Fruit fly (Drosophila melanogaster) whole organism, embryonic: Measurements from ENCODE around the gene nmo.

ENCODE experiments used
- Bteb2 ChIP-seq: fragments of 200-800 bp; sonication (Bioruptor generic); optimal IDR thresholded peaks from 2 replicates; lab custom pipeline; 2016; ENCODE audit warnings: missing biosample characterization, missing genetic modification characterization
- CG11695 ChIP-seq: fragments of 200-800 bp; sonication (Bioruptor generic); IDR thresholded peaks from 3 replicates; pipeline ENCODE4 v1.3.6; 2022; ENCODE audit warnings: missing biosample characterization, missing genetic modification characterization
- CG12155 ChIP-seq: fragments of 200-800 bp; sonication (Bioruptor generic); optimal IDR thresholded peaks from 3 replicates; lab custom pipeline; 2016; ENCODE audit warnings: missing biosample characterization, missing genetic modification characterization
- CG14860 ChIP-seq: fragments of 200-800 bp; sonication (Bioruptor generic); IDR thresholded peaks from 3 replicates; pipeline ENCODE4 v1.3.6; 2022; ENCODE audit warnings: missing biosample characterization, missing genetic modification characterization; ENCODE audit not compliant: partially characterized antibody
- CG15514 ChIP-seq: fragments of 200-800 bp; sonication (Bioruptor generic); optimal IDR thresholded peaks from 3 replicates; lab custom pipeline; 2017; ENCODE audit warnings: missing biosample characterization, missing genetic modification characterization, mild to moderate bottlenecking, moderate library complexity, missing genetic modification reagents
- CG15696 ChIP-seq: fragments of 200-800 bp; sonication (Bioruptor generic); optimal IDR thresholded peaks from 2 replicates; lab custom pipeline; 2019; ENCODE audit warnings: missing biosample characterization, mild to moderate bottlenecking, missing genetic modification characterization, moderate library complexity
- CG16863 ChIP-seq: fragments of 200-800 bp; sonication (Bioruptor generic); optimal IDR thresholded peaks from 3 replicates; lab custom pipeline; 2016; ENCODE audit warnings: missing biosample characterization, missing genetic modification characterization
- CG17328 ChIP-seq: fragments of 200-800 bp; sonication (Bioruptor generic); IDR thresholded peaks from 2 replicates; pipeline ENCODE4 v1.3.6; 2022; ENCODE audit warnings: missing biosample characterization, missing genetic modification characterization
- CG17359 ChIP-seq: fragments of 200-800 bp; sonication (Bioruptor generic); optimal IDR thresholded peaks from 3 replicates; lab custom pipeline; 2018; ENCODE audit warnings: missing biosample characterization, mild to moderate bottlenecking, missing genetic modification characterization, moderate library complexity
- CG17385 ChIP-seq: fragments of 200-800 bp; sonication (Bioruptor generic); optimal IDR thresholded peaks from 3 replicates; lab custom pipeline; 2018; ENCODE audit warnings: missing biosample characterization, mild to moderate bottlenecking, missing genetic modification characterization
- CG17802 ChIP-seq: fragments of 200-800 bp; sonication (Bioruptor generic); optimal IDR thresholded peaks from 2 replicates; lab custom pipeline; 2018; ENCODE audit warnings: missing biosample characterization, mild to moderate bottlenecking, missing genetic modification characterization, moderate library complexity
- CG31441 ChIP-seq: fragments of 200-800 bp; sonication (Bioruptor generic); IDR thresholded peaks from 2 replicates; pipeline ENCODE4 v1.3.6; 2022; ENCODE audit warnings: missing biosample characterization, missing genetic modification characterization
- CG33557 ChIP-seq: fragments of 200-800 bp; sonication (Bioruptor generic); optimal IDR thresholded peaks from 2 replicates; lab custom pipeline; 2019; ENCODE audit warnings: missing biosample characterization, mild to moderate bottlenecking, missing genetic modification characterization, moderate library complexity
- CG34224 ChIP-seq: fragments of 200-800 bp; sonication (Bioruptor generic); IDR thresholded peaks from 3 replicates; pipeline ENCODE4 v1.3.6; 2022; ENCODE audit warnings: missing biosample characterization, missing genetic modification characterization; ENCODE audit not compliant: partially characterized antibody
- CG3726 ChIP-seq: fragments of 200-800 bp; sonication (Bioruptor generic); IDR thresholded peaks from 3 replicates; pipeline ENCODE4, ENCODE4 v1.3.6; 2022; ENCODE audit warnings: missing biosample characterization, missing genetic modification characterization
- CG42726 ChIP-seq: fragments of 200-800 bp; sonication (Bioruptor generic); IDR thresholded peaks from 2 replicates; pipeline ENCODE4 v1.3.6; 2022; ENCODE audit warnings: missing biosample characterization, missing genetic modification characterization; ENCODE audit not compliant: partially characterized antibody
- CG4707 ChIP-seq: fragments of 200-800 bp; sonication (Bioruptor generic); optimal IDR thresholded peaks from 2 replicates; lab custom pipeline; 2018; ENCODE audit warnings: missing biosample characterization, mild to moderate bottlenecking, missing genetic modification characterization, moderate library complexity
- CG8290 ChIP-seq, 3 experiments: fragments of 200-800 bp; sonication (Bioruptor generic); optimal IDR thresholded peaks; 2 replicates each; lab custom pipeline; 2016 to 2019; ENCODE audit warnings: missing biosample characterization in 3 of 3, missing genetic modification characterization in 3 of 3, mild to moderate bottlenecking in 2 of 3, moderate library complexity in 1 of 3
- D ChIP-seq, 2 experiments: fragments of 200-800 bp in 1 of 2; fragments of >200 bp in 1 of 2; sonication (Bioruptor generic) in 1 of 2; optimal IDR thresholded peaks; 2 replicates in 1 of 2; 3 replicates in 1 of 2; lab custom pipeline; 2017; ENCODE audit warnings: mild to moderate bottlenecking in 1 of 2, missing biosample characterization in 1 of 2, missing genetic modification characterization in 1 of 2, missing genetic modification reagents in 1 of 2
- Dref ChIP-seq: fragments of 200-800 bp; sonication (Bioruptor generic); IDR thresholded peaks from 2 replicates; pipeline ENCODE4 v1.3.6; 2022; ENCODE audit warnings: missing biosample characterization, missing genetic modification characterization
- ERR ChIP-seq: fragments of 200-800 bp; sonication (Bioruptor generic); optimal IDR thresholded peaks from 2 replicates; lab custom pipeline; 2016; ENCODE audit warnings: missing biosample characterization, missing genetic modification characterization
- Ets65A ChIP-seq: fragments of 200-800 bp; sonication (Bioruptor generic); peaks from one replicate; lab custom pipeline; 2016; ENCODE audit warnings: missing biosample characterization, missing genetic modification characterization
- Fer1 ChIP-seq: fragments of 200-800 bp; sonication (Bioruptor generic); optimal IDR thresholded peaks from 2 replicates; lab custom pipeline; 2017; ENCODE audit warnings: missing biosample characterization, mild to moderate bottlenecking, missing genetic modification characterization
- Fer2 ChIP-seq: fragments of 200-800 bp; sonication (Bioruptor generic); optimal IDR thresholded peaks from 2 replicates; lab custom pipeline; 2018; ENCODE audit warnings: missing biosample characterization, mild to moderate bottlenecking, missing genetic modification characterization, moderate library complexity
- GATAe ChIP-seq: fragments of 200-800 bp; sonication (Bioruptor generic); conservative IDR thresholded peaks from 2 replicates; pipeline ENCODE4 v1.3.6; 2022; ENCODE audit warnings: missing biosample characterization, missing genetic modification characterization
- Gsc ChIP-seq: fragments of 200-800 bp; sonication (Bioruptor generic); IDR thresholded peaks from 2 replicates; pipeline ENCODE4 v1.3.6; 2022; ENCODE audit warnings: missing biosample characterization, missing genetic modification characterization
- HLHmδ ChIP-seq: fragments of 200-800 bp; sonication (Bioruptor generic); optimal IDR thresholded peaks from 2 replicates; lab custom pipeline; 2018; ENCODE audit warnings: missing biosample characterization, mild to moderate bottlenecking, missing genetic modification characterization, moderate library complexity
- Hmr ChIP-seq: fragments of 200-800 bp; sonication (Bioruptor generic); optimal IDR thresholded peaks from 3 replicates; lab custom pipeline; 2017; ENCODE audit warnings: mild to moderate bottlenecking, missing biosample characterization, missing genetic modification reagents, missing genetic modification characterization
- MBD-R2 ChIP-seq: fragments of 200-800 bp; sonication (Bioruptor generic); IDR thresholded peaks from 2 replicates; pipeline ENCODE4 v1.3.6; 2022; ENCODE audit warnings: missing biosample characterization, missing genetic modification characterization
- Rx ChIP-seq: fragments of 200-800 bp; sonication (Bioruptor generic); IDR thresholded peaks from 2 replicates; pipeline ENCODE4 v1.3.6; 2022; ENCODE audit warnings: missing biosample characterization, missing genetic modification characterization
- Stat92E ChIP-seq, 3 experiments: fragments of >200 bp in 2 of 3; fragments of 200-800 bp in 1 of 3; sonication (Bioruptor generic) in 1 of 3; optimal IDR thresholded peaks; 2 replicates each; lab custom pipeline; 2017 to 2019; ENCODE audit warnings: missing biosample characterization in 3 of 3, missing genetic modification characterization in 3 of 3, mild to moderate bottlenecking in 1 of 3, moderate library complexity in 1 of 3
- Vsx1 ChIP-seq: fragments of 200-800 bp; sonication (Bioruptor generic); optimal IDR thresholded peaks from 2 replicates; lab custom pipeline; 2017; ENCODE audit warnings: missing biosample characterization, mild to moderate bottlenecking, missing genetic modification characterization, missing genetic modification reagents
- bigmax ChIP-seq: fragments of 200-800 bp; sonication (Bioruptor generic); optimal IDR thresholded peaks from 2 replicates; lab custom pipeline; 2018; ENCODE audit warnings: missing biosample characterization, mild to moderate bottlenecking, missing genetic modification characterization
- cg ChIP-seq: fragments of 200-800 bp; sonication (Bioruptor generic); optimal IDR thresholded peaks from 3 replicates; lab custom pipeline; 2019; ENCODE audit warnings: missing biosample characterization, mild to moderate bottlenecking, missing genetic modification characterization, moderate library complexity
- dmrt11E ChIP-seq: fragments of 200-800 bp; sonication (Bioruptor generic); optimal IDR thresholded peaks from 3 replicates; lab custom pipeline; 2018; ENCODE audit warnings: missing biosample characterization, mild to moderate bottlenecking, missing genetic modification characterization, moderate library complexity
- dpn ChIP-seq, 2 experiments: fragments of 200-800 bp; sonication (Bioruptor generic); optimal IDR thresholded peaks; 3 replicates each; lab custom pipeline; 2016; ENCODE audit warnings: missing biosample characterization in 2 of 2, missing genetic modification characterization in 2 of 2
- eyg ChIP-seq: fragments of 200-800 bp; sonication (Bioruptor generic); optimal IDR thresholded peaks from 3 replicates; lab custom pipeline; 2016; ENCODE audit warnings: missing biosample characterization, missing genetic modification characterization
- fu2 ChIP-seq: fragments of 200-800 bp; sonication (Bioruptor generic); optimal IDR thresholded peaks from 2 replicates; lab custom pipeline; 2016; ENCODE audit warnings: missing biosample characterization, missing genetic modification characterization
- hkb ChIP-seq, 2 experiments: fragments of 200-800 bp in 1 of 2; fragments of >200 bp in 1 of 2; sonication (Bioruptor generic) in 1 of 2; IDR thresholded peaks in 1 of 2; optimal IDR thresholded peaks in 1 of 2; 2 replicates each; pipeline versions ENCODE4 v1.3.6 to Lab custom; 2017 to 2022; ENCODE audit warnings: missing biosample characterization in 1 of 2, missing genetic modification characterization in 1 of 2
- lola ChIP-seq, 3 experiments: fragments of >200 bp in 2 of 3; fragments of 200-800 bp in 1 of 3; sonication (Bioruptor generic) in 1 of 3; optimal IDR thresholded peaks; 2 replicates each; lab custom pipeline; 2017 to 2019; ENCODE audit warnings: missing biosample characterization in 3 of 3, missing genetic modification characterization in 3 of 3, mild to moderate bottlenecking in 1 of 3, moderate library complexity in 1 of 3
- nmo ChIP-seq: fragments of 200-800 bp; sonication (Bioruptor generic); optimal IDR thresholded peaks from 2 replicates; lab custom pipeline; 2018; ENCODE audit warnings: missing biosample characterization, mild to moderate bottlenecking, missing genetic modification characterization, moderate library complexity
- pan ChIP-seq, 4 experiments: fragments of >200 bp in 3 of 4; fragments of 200-800 bp in 1 of 4; sonication (Bioruptor generic) in 1 of 4; optimal IDR thresholded peaks in 3 of 4; IDR thresholded peaks in 1 of 4; 2 replicates each; pipeline versions ENCODE4 v1.3.6 to Lab custom; 2017 to 2022; ENCODE audit warnings: missing biosample characterization in 2 of 4, missing genetic modification characterization in 2 of 4, mixed read lengths in 1 of 4
- salm ChIP-seq: fragments of 200-800 bp; sonication (Bioruptor generic); optimal IDR thresholded peaks from 2 replicates; lab custom pipeline; 2018; ENCODE audit warnings: missing biosample characterization, mild to moderate bottlenecking, missing genetic modification characterization
- sc ChIP-seq, 3 experiments: fragments of >200 bp in 2 of 3; fragments of 200-800 bp in 1 of 3; sonication (Bioruptor generic) in 1 of 3; optimal IDR thresholded peaks; 2 replicates in 2 of 3; 3 replicates in 1 of 3; lab custom pipeline; 2017; ENCODE audit warnings: mild to moderate bottlenecking in 1 of 3, missing biosample characterization in 1 of 3, missing genetic modification characterization in 1 of 3, missing genetic modification reagents in 1 of 3
- sd ChIP-seq: fragments of 200-800 bp; sonication (Bioruptor generic); optimal IDR thresholded peaks from 3 replicates; lab custom pipeline; 2018; ENCODE audit warnings: missing biosample characterization, mild to moderate bottlenecking, missing genetic modification characterization, moderate library complexity
- shn ChIP-seq: fragments of 200-800 bp; sonication (Bioruptor generic); optimal IDR thresholded peaks from 3 replicates; lab custom pipeline; 2016; ENCODE audit warnings: missing biosample characterization, missing genetic modification characterization
- ttk ChIP-seq: fragments of 200-800 bp; sonication (Bioruptor generic); IDR thresholded peaks from 2 replicates; pipeline ENCODE4 v2.1.2; 2022; ENCODE audit warnings: missing biosample characterization, missing genetic modification characterization

Gene nmo

dm6 chr3L:7996364-7996763 lies 17.5 kb downstream of the nmo start (continued):
- TF ChIP-seq Rx: no peak
- TF ChIP-seq sc (optimal IDR thresholded peaks at IDR 0.05; lab: Kevin White, UChicago): no peak
- no peak for TF ChIP-seq sc (GFP tag; optimal IDR thresholded peaks at IDR 0.05; lab: Kevin White, UChicago)
- TF ChIP-seq nmo (GFP tag; lab: Kevin White, UChicago): peak; percentile 15
- TF ChIP-seq pan (optimal IDR thresholded peaks at IDR 0.05; lab: Kevin White, UChicago): no peak
- no peak for TF ChIP-seq pan (GFP tag; optimal IDR thresholded peaks at IDR 0.05 in 1 of 2, IDR thresholded peaks at IDR 0.05 in 1 of 2)
- TF ChIP-seq CG42726 (GFP tag; lab: Robert Waterston, UW): no peak
- no peak for TF ChIP-seq CG3726 (GFP tag; lab: Robert Waterston, UW)
- no peak for TF ChIP-seq dpn (GFP tag; optimal IDR thresholded peaks at IDR 0.05; lab: Kevin White, UChicago)
- TF ChIP-seq Hmr (GFP tag; lab: Kevin White, UChicago): peak; percentile 7
- no peak for TF ChIP-seq GATAe (GFP tag; lab: Robert Waterston, UW)
- TF ChIP-seq HLHmδ (GFP tag; lab: Kevin White, UChicago): no peak
- no peak for TF ChIP-seq CG14860
- peak; percentile 0 for TF ChIP-seq cg
- no peak for TF ChIP-seq CG12155 (GFP tag; lab: Kevin White, UChicago)
- no peak for TF ChIP-seq Fer1
- no peak for TF ChIP-seq eyg (GFP tag; lab: Kevin White, UChicago)
- no peak for TF ChIP-seq fu2 (GFP tag; lab: Kevin White, UChicago)
- TF ChIP-seq sd (tag; lab: Kevin White, UChicago): peak; percentile 75
- TF ChIP-seq Stat92E (GFP tag; optimal IDR thresholded peaks at IDR 0.05; lab: Kevin White, UChicago): no peak
- TF ChIP-seq ERR: no peak
- TF ChIP-seq Fer2 (tag; lab: Kevin White, UChicago): no peak
- peak; percentile 42 for TF ChIP-seq CG15696 (tag; lab: Kevin White, UChicago)
- TF ChIP-seq CG4707 (GFP tag; lab: Kevin White, UChicago): peak; percentile 33
- no peak for TF ChIP-seq CG17385
- TF ChIP-seq CG31441: no peak
- TF ChIP-seq Vsx1 (GFP tag; lab: Kevin White, UChicago): no peak
- TF ChIP-seq Gsc (GFP tag; lab: Robert Waterston, UW): no peak
- TF ChIP-seq CG17802 (tag; lab: Kevin White, UChicago): no peak
- peak; percentile 38 for TF ChIP-seq CG33557 (GFP tag; lab: Kevin White, UChicago)
- TF ChIP-seq CG17359 (tag; lab: Kevin White, UChicago): peak; percentile 41
- TF ChIP-seq CG34224: no peak
- no peak for TF ChIP-seq CG11695 (GFP tag; lab: Robert Waterston, UW)
- TF ChIP-seq hkb (optimal IDR thresholded peaks at IDR 0.05; lab: Kevin White, UChicago): no peak
- TF ChIP-seq hkb (GFP tag; IDR thresholded peaks at IDR 0.05; lab: Robert Waterston, UW): 0 out of 2 replicates have a peak, but pooled peaks have one; percentile 30
- no peak for TF ChIP-seq bigmax (GFP tag; lab: Kevin White, UChicago)
- no peak for TF ChIP-seq MBD-R2 (GFP tag; lab: Robert Waterston, UW)
- no peak for TF ChIP-seq CG17328 (GFP tag; lab: Robert Waterston, UW)
- TF ChIP-seq shn (GFP tag; lab: Kevin White, UChicago): no peak
- no peak for TF ChIP-seq Dref (GFP tag; lab: Robert Waterston, UW)
- TF ChIP-seq dmrt11E (tag; lab: Kevin White, UChicago): peak; percentile 3
- TF ChIP-seq salm (tag; lab: Kevin White, UChicago): peak; percentile 3
- TF ChIP-seq lola (GFP tag; optimal IDR thresholded peaks at IDR 0.05; lab: Kevin White, UChicago): no peak
- TF ChIP-seq CG8290 (GFP tag; optimal IDR thresholded peaks at IDR 0.05; lab: Kevin White, UChicago): no peak
- peak in 1 of 2 experiments; percentile 10 for TF ChIP-seq CG8290 (tag; optimal IDR thresholded peaks at IDR 0.05; lab: Kevin White, UChicago)
- no peak for TF ChIP-seq Bteb2 (GFP tag; lab: Kevin White, UChicago)
- TF ChIP-seq CG15514 (GFP tag; lab: Kevin White, UChicago): peak; percentile 2
- TF ChIP-seq Ets65A (GFP tag; lab: Kevin White, UChicago): no peak
- no peak for TF ChIP-seq D (optimal IDR thresholded peaks at IDR 0.05; lab: Kevin White, UChicago)
- TF ChIP-seq D (GFP tag; optimal IDR thresholded peaks at IDR 0.05; lab: Kevin White, UChicago): peak; percentile 15
- no peak for TF ChIP-seq CG16863
- no peak for TF ChIP-seq ttk
